Worm (Caenorhabditis elegans) whole organism, mixed stage, embryonic: ENCODE data around the gene mlc-3.
A peak's percentile ranks its signal among the peaks of the same experiment; 100 is the strongest.

Experiments used
- M03D4.4 ChIP-seq: sonication (generic microtip); optimal IDR thresholded peaks from 2 replicates; lab custom pipeline; 2017; ENCODE audit warnings: mild to moderate bottlenecking, missing genetic modification characterization, missing compliant biosample characterization
- bed-3 ChIP-seq: fragments of 200-800 bp; sonication (Bioruptor generic); optimal IDR thresholded peaks from 3 replicates; lab custom pipeline; 2018; ENCODE audit warnings: mild to moderate bottlenecking, missing genetic modification characterization, moderate library complexity, missing compliant biosample characterization
- ceh-39 ChIP-seq: fragments of 150-350 bp; optimal IDR thresholded peaks from 2 replicates; lab custom pipeline; 2014; ENCODE audit warnings: missing biosample characterization, missing genetic modification characterization
- ceh-43 ChIP-seq: fragments of 200-800 bp; sonication (Bioruptor generic); optimal IDR thresholded peaks from 2 replicates; lab custom pipeline; 2018; ENCODE audit warnings: mild to moderate bottlenecking, missing genetic modification characterization, moderate library complexity, missing compliant biosample characterization
- ceh-83 ChIP-seq: fragments of 200-800 bp; sonication (Bioruptor generic); optimal IDR thresholded peaks from 2 replicates; lab custom pipeline; 2018; ENCODE audit warnings: mild to moderate bottlenecking, missing genetic modification characterization, missing compliant biosample characterization
- drap-1 ChIP-seq: fragments of 200-800 bp; sonication (Bioruptor generic); optimal IDR thresholded peaks from 3 replicates; lab custom pipeline; 2018; ENCODE audit warnings: mild to moderate bottlenecking, missing genetic modification characterization, missing compliant biosample characterization
- elt-1 ChIP-seq: sonication (generic microtip); optimal IDR thresholded peaks from 2 replicates; lab custom pipeline; 2017; ENCODE audit warnings: missing genetic modification characterization, mild to moderate bottlenecking, missing compliant biosample characterization, antibody characterized with exemption, moderate library complexity, borderline replicate concordance; ENCODE audit not compliant: insufficient read depth
- elt-3 ChIP-seq: fragments of 150-350 bp; optimal IDR thresholded peaks from 2 replicates; lab custom pipeline; 2014; ENCODE audit warnings: missing biosample characterization, missing genetic modification characterization
- flh-1 ChIP-seq: fragments of 200-800 bp; sonication (Bioruptor generic); optimal IDR thresholded peaks from 2 replicates; lab custom pipeline; 2018; ENCODE audit warnings: mild to moderate bottlenecking, missing genetic modification characterization, moderate library complexity, missing compliant biosample characterization
- ham-2 ChIP-seq: fragments of 200-800 bp; sonication (Bioruptor generic); optimal IDR thresholded peaks from 2 replicates; lab custom pipeline; 2018; ENCODE audit warnings: mild to moderate bottlenecking, missing genetic modification characterization, missing compliant biosample characterization
- hlh-1 ChIP-seq: fragments of 150-350 bp; optimal IDR thresholded peaks from 2 replicates; lab custom pipeline; 2014; ENCODE audit warnings: missing biosample characterization, missing genetic modification reagents, missing genetic modification characterization
- lin-13 ChIP-seq: fragments of 150-350 bp; optimal IDR thresholded peaks from 2 replicates; lab custom pipeline; 2014; ENCODE audit warnings: missing biosample characterization, missing genetic modification characterization
- lin-32 ChIP-seq: fragments of 200-800 bp; sonication (Bioruptor generic); optimal IDR thresholded peaks from 2 replicates; lab custom pipeline; 2018; ENCODE audit warnings: mild to moderate bottlenecking, missing genetic modification characterization, missing compliant biosample characterization
- lsy-2 ChIP-seq: fragments of 150-350 bp; optimal IDR thresholded peaks from 2 replicates; lab custom pipeline; 2014; ENCODE audit warnings: missing biosample characterization, missing genetic modification characterization
- mab-5 ChIP-seq: fragments of 150-350 bp; optimal IDR thresholded peaks from 2 replicates; lab custom pipeline; 2014; ENCODE audit warnings: missing biosample characterization, missing genetic modification characterization
- mep-1 ChIP-seq: fragments of 150-350 bp; optimal IDR thresholded peaks from 2 replicates; lab custom pipeline; 2017; ENCODE audit warnings: missing biosample characterization, missing genetic modification reagents, missing genetic modification characterization, inconsistent platforms
- mls-2 ChIP-seq: sonication (generic microtip); optimal IDR thresholded peaks from 2 replicates; lab custom pipeline; 2016; ENCODE audit warnings: mild to moderate bottlenecking, missing genetic modification characterization, moderate library complexity, missing compliant biosample characterization
- nhr-2 ChIP-seq: fragments of 150-350 bp; optimal IDR thresholded peaks from 2 replicates; lab custom pipeline; 2014; ENCODE audit warnings: missing biosample characterization, missing genetic modification characterization
- nhr-237 ChIP-seq: fragments of 150-350 bp; optimal IDR thresholded peaks from 2 replicates; lab custom pipeline; 2014; ENCODE audit warnings: missing biosample characterization, missing genetic modification characterization
- nhr-28 ChIP-seq: fragments of 150-350 bp; optimal IDR thresholded peaks from 2 replicates; lab custom pipeline; 2014; ENCODE audit warnings: missing biosample characterization, missing genetic modification characterization
- sem-2 ChIP-seq: fragments of 200-800 bp; sonication (Bioruptor generic); optimal IDR thresholded peaks from 2 replicates; lab custom pipeline; 2018; ENCODE audit warnings: mild to moderate bottlenecking, missing genetic modification characterization, missing compliant biosample characterization
- snpc-4 ChIP-seq: fragments of 150-350 bp; optimal IDR thresholded peaks from 2 replicates; lab custom pipeline; 2014; ENCODE audit warnings: missing biosample characterization, missing genetic modification characterization
- sptf-1 ChIP-seq: sonication (generic microtip); optimal IDR thresholded peaks from 2 replicates; lab custom pipeline; 2017; ENCODE audit warnings: mild to moderate bottlenecking, missing genetic modification characterization, moderate library complexity, missing compliant biosample characterization
- tbx-8 ChIP-seq: fragments of 200-800 bp; sonication (Bioruptor generic); optimal IDR thresholded peaks from 2 replicates; lab custom pipeline; 2018; ENCODE audit warnings: mild to moderate bottlenecking, missing genetic modification characterization, moderate library complexity, missing compliant biosample characterization
- unc-120 ChIP-seq: sonication (generic microtip); optimal IDR thresholded peaks from 2 replicates; lab custom pipeline; 2017; ENCODE audit warnings: missing genetic modification characterization, missing compliant biosample characterization; ENCODE audit not compliant: poor library complexity, severe bottlenecking
- unc-39 ChIP-seq: fragments of 150-350 bp; optimal IDR thresholded peaks from 2 replicates; lab custom pipeline; 2014; ENCODE audit warnings: missing biosample characterization, missing genetic modification characterization
- unc-62 ChIP-seq: fragments of 150-350 bp; optimal IDR thresholded peaks from 2 replicates; lab custom pipeline; 2014; ENCODE audit warnings: missing biosample characterization, missing genetic modification reagents, missing genetic modification characterization
- zip-8 ChIP-seq: fragments of 150-350 bp; optimal IDR thresholded peaks from 2 replicates; lab custom pipeline; 2014; ENCODE audit warnings: missing biosample characterization, missing genetic modification characterization
- ztf-11 ChIP-seq: fragments of 150-350 bp; optimal IDR thresholded peaks from 2 replicates; lab custom pipeline; 2014; ENCODE audit warnings: missing biosample characterization, missing genetic modification characterization

mlc-3 gene

ce11 chrIII:5557246-5557819 is 7.5 kb upstream of the mlc-3 start, which contains the start of gene rpc-2:
rpc-2 (plus strand) TSS chrIII:5557365.
- TF ChIP-seq lin-32 (no peak), mep-1 (tag; lab: Kevin White, UChicago) (no peak), M03D4.4 (no peak), bed-3 (GFP tag; lab: Kevin White, UChicago) (no peak), ham-2 (no peak), elt-1 (tag; lab: Kevin White, UChicago) (no peak), ztf-11 (tag; lab: Kevin White, UChicago) (no peak), nhr-237 (tag; lab: Kevin White, UChicago) (no peak), drap-1 (GFP tag; lab: Kevin White, UChicago) (no peak)
- TF ChIP-seq, all 35 proteins: peak for 0

- TF ChIP-seq ceh-43 (GFP tag; lab: Kevin White, UChicago) (no peak), bed-3 (GFP tag; lab: Kevin White, UChicago) (no peak), lin-13 (no peak), ceh-83 (GFP tag; lab: Kevin White, UChicago) (no peak), hlh-1 (tag; lab: Kevin White, UChicago) (peak; percentile 78), ztf-11 (tag; lab: Kevin White, UChicago) (no peak), mls-2 (tag; lab: Kevin White, UChicago) (no peak), sptf-1 (tag; lab: Kevin White, UChicago) (no peak), ceh-39 (tag; lab: Kevin White, UChicago) (no peak), nhr-28 (tag; lab: Kevin White, UChicago) (no peak), tbx-8 (GFP tag; lab: Kevin White, UChicago) (no peak), elt-1 (tag; lab: Kevin White, UChicago) (no peak), unc-120 (tag; lab: Kevin White, UChicago) (peak; percentile 96), sem-2 (no peak), zip-8 (tag; lab: Kevin White, UChicago) (no peak), unc-62 (GFP tag; lab: Kevin White, UChicago) (peak; percentile 62), unc-39 (tag; lab: Kevin White, UChicago) (no peak), mep-1 (tag; lab: Kevin White, UChicago) (no peak), nhr-237 (tag; lab: Kevin White, UChicago) (peak; percentile 37), M03D4.4 (no peak), lsy-2 (tag; lab: Kevin White, UChicago) (no peak), lin-32 (no peak), snpc-4 (tag; lab: Kevin White, UChicago) (no peak), elt-3 (tag; lab: Kevin White, UChicago) (no peak)
These were observed 1.1 kb upstream of the mlc-3 start for ce11 chrIII:5563680-5564079.

DNA sequence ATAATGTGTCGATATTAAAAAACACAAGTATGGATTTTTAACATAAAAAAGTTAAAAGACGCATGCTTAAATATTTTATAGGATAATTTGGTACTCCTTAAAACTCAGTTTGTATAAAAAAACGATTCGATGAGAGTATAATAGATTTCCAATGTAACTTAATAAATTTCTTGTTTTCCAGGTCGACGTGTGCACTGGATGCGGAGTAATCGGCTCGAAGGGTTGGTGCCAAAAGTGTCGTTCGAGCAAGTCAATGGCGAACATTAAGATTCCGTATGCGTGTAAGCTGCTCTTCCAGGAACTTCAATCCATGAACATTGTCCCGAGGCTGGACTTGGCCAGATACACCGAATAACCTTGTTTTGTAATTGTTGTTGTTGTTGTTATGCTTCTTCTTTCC is 500 bp upstream of the mlc-3 start:
- TF ChIP-seq mab-5 (tag; lab: Kevin White, UChicago) (no peak), drap-1 (GFP tag; lab: Kevin White, UChicago) (no peak), ztf-11 (tag; lab: Kevin White, UChicago) (no peak)

ce11 chrIII:5565699-5566098 is 874 bp downstream of the mlc-3 start:
- TF ChIP-seq unc-120 (tag; lab: Kevin White, UChicago), result peak; percentile 47
- TF ChIP-seq elt-1 (tag; lab: Kevin White, UChicago), result no peak

DNA sequence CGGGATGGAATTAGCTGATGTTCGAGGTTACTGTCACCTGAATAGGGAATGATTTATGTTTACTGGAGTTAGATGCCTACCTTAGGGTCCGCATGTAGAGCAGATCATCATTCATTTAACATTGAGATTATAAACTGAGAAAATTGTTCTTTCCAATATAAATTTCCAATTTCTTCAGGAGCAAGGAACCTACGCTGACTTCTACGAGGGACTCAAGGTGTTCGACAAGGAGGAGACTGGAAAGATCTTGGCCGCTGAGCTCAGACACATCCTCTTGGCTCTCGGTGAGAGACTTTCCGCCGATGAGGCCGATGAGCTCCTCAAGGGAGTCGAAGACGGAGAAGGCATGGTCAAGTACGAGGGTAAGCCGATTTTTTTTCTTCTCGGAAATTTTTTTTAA is 1.7 kb downstream of the mlc-3 start:
- TF ChIP-seq ztf-11 (tag; lab: Kevin White, UChicago) (no peak), lsy-2 (tag; lab: Kevin White, UChicago) (no peak), unc-62 (GFP tag; lab: Kevin White, UChicago) (no peak), lin-13 (no peak), nhr-2 (no peak), drap-1 (GFP tag; lab: Kevin White, UChicago) (no peak), flh-1 (GFP tag; lab: Kevin White, UChicago) (no peak)
